Worm (Caenorhabditis elegans) whole organism, early embryonic: Measurements from ENCODE around the gene Y43F8C.13.

Source experiments
- aly-1 ChIP-seq: sonication (generic microtip); optimal IDR thresholded peaks from 2 replicates; lab custom pipeline; 2016; ENCODE audit warnings: missing genetic modification characterization, missing compliant biosample characterization
- ama-1 ChIP-seq: fragments of 150-350 bp; optimal IDR thresholded peaks from 2 replicates; lab custom pipeline; 2014
- ceh-13 ChIP-seq: fragments of 200-800 bp; sonication (Bioruptor generic); optimal IDR thresholded peaks from 2 replicates; lab custom pipeline; 2018; ENCODE audit warnings: mild to moderate bottlenecking, missing genetic modification characterization, missing compliant biosample characterization
- ceh-36 ChIP-seq: sonication (generic microtip); optimal IDR thresholded peaks from 2 replicates; lab custom pipeline; 2016; ENCODE audit warnings: missing genetic modification characterization, inconsistent platforms, missing compliant biosample characterization
- flt-1 ChIP-seq: fragments of 200-800 bp; sonication (Bioruptor generic); IDR thresholded peaks from 2 replicates; pipeline ENCODE4 v1.3.6; 2022; ENCODE audit warnings: missing genetic modification characterization, missing compliant biosample characterization
- hmbx-1 ChIP-seq: sonication (generic microtip); optimal IDR thresholded peaks from 2 replicates; lab custom pipeline; 2016; ENCODE audit warnings: mild to moderate bottlenecking, missing genetic modification characterization, missing compliant biosample characterization
- sea-1 ChIP-seq: fragments of 200-800 bp; sonication (Bioruptor generic); conservative IDR thresholded peaks from 2 replicates; pipeline ENCODE4 v1.3.6; 2022; ENCODE audit warnings: missing genetic modification characterization, missing compliant biosample characterization
- tra-4 ChIP-seq: sonication (generic microtip); optimal IDR thresholded peaks from 2 replicates; lab custom pipeline; 2017; ENCODE audit warnings: missing genetic modification characterization, missing compliant biosample characterization

- TF ChIP-seq sea-1 (no peak), tra-4 (no peak), ceh-13 (GFP tag; lab: Kevin White, UChicago) (no peak), ama-1 (lab: Kevin White, UChicago) (no peak), hmbx-1 (no peak), flt-1 (GFP tag; lab: Robert Waterston, UW) (no peak), aly-1 (tag; lab: Kevin White, UChicago) (no peak), ceh-36 (no peak)
These were observed 33.1 kb upstream of the Y43F8C.13 start, which contains the start of gene Y116F11A.1 for ce11 chrV:19730280-19730679.
